Fruit fly (Drosophila melanogaster): ENCODE measurements around the gene AIF.

- no peak for TF ChIP-seq CG6813 (GFP tag; optimal IDR thresholded peaks at IDR 0.05)
- TF ChIP-seq YL-1 (GFP tag; optimal IDR thresholded peaks at IDR 0.05): no peak
- TF ChIP-seq CG8765 (GFP tag; IDR thresholded peaks at IDR 0.05): no peak
- TF ChIP-seq Rx (GFP tag; IDR thresholded peaks at IDR 0.05): no peak
- no peak for TF ChIP-seq Fer1 (GFP tag; optimal IDR thresholded peaks at IDR 0.05)
- TF ChIP-seq Deaf1 (tag; optimal IDR thresholded peaks at IDR 0.05): no peak
- TF ChIP-seq Awh (GFP tag; IDR thresholded peaks at IDR 0.05): no peak
- TF ChIP-seq CG3726 (GFP tag; IDR thresholded peaks at IDR 0.05): no peak
- no peak for TF ChIP-seq Aef1 (GFP tag; IDR thresholded peaks at IDR 0.05)
- TF ChIP-seq sqz (GFP tag; optimal IDR thresholded peaks at IDR 0.05): no peak
- TF ChIP-seq sob (GFP tag; IDR thresholded peaks at IDR 0.05): no peak
Observed at dm6 chr2L:2199433-2199796, 47.9 kb downstream of the AIF start.
